Fruit fly (Drosophila melanogaster) whole organism, wandering third instar larva: ENCODE data around the gene Lint-1.

ENCODE experiments used
- Dfd ChIP-seq: fragments of >200 bp; optimal IDR thresholded peaks from 2 replicates; lab custom pipeline; 2017; ENCODE audit warnings: missing biosample characterization, missing genetic modification characterization
- h ChIP-seq: fragments of 200-800 bp; sonication (Bioruptor generic); optimal IDR thresholded peaks from 3 replicates; lab custom pipeline; 2016; ENCODE audit warnings: missing biosample characterization, mild to moderate bottlenecking, missing genetic modification characterization
- psq ChIP-seq: fragments of 200-800 bp; sonication (Bioruptor generic); optimal IDR thresholded peaks from 3 replicates; lab custom pipeline; 2017; ENCODE audit warnings: missing biosample characterization, mild to moderate bottlenecking, missing genetic modification characterization, moderate library complexity

DNA sequence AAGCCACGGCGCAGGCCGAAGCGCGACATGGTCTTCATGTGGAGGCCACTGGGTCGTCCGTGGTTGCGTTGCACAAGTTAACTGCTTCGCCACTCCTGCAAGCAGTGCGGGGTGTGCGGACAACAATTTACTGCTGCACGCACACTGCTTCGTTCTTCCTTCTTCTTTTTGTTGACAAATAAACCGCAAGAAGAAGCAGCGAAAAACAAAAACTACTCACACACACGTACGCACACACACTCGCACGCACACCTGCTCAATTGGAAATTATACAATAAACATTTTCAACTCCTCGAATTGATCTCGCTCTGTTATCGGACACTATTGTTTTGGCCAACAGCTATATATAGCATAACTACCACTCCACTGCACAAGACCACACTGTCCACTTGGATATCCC, 25.6 kb upstream of the Lint-1 start:
- TF ChIP-seq Dfd (GFP tag; lab: Kevin White, UChicago), result no peak
- TF ChIP-seq h (GFP tag; lab: Kevin White, UChicago), result no peak
- TF ChIP-seq psq (GFP tag; lab: Kevin White, UChicago), result no peak
